Fruit fly (Drosophila melanogaster) whole organism, embryonic: Measurements from ENCODE around the gene Sulf1.
A peak's percentile ranks its signal among the peaks of the same experiment; 100 is the strongest.

Experiments used
- Aef1 ChIP-seq: fragments of 200-800 bp; sonication (Bioruptor generic); IDR thresholded peaks from 3 replicates; pipeline ENCODE4 v1.3.6; 2022; ENCODE audit warnings: missing biosample characterization, missing genetic modification characterization
- B-H2 ChIP-seq: fragments of 200-800 bp; sonication (Bioruptor generic); optimal IDR thresholded peaks from 2 replicates; lab custom pipeline; 2018; ENCODE audit warnings: missing biosample characterization, mild to moderate bottlenecking, missing genetic modification characterization
- CG10321 ChIP-seq: fragments of 200-800 bp; sonication (Bioruptor generic); IDR thresholded peaks from 2 replicates; pipeline ENCODE4 v1.3.6; 2022; ENCODE audit warnings: missing biosample characterization, missing genetic modification characterization
- CG11085 ChIP-seq: fragments of 200-800 bp; sonication (Bioruptor generic); IDR thresholded peaks from 2 replicates; pipeline ENCODE4 v1.3.6; 2022; ENCODE audit warnings: missing biosample characterization, missing genetic modification characterization
- CG13287 ChIP-seq: fragments of 200-800 bp; sonication (Bioruptor generic); IDR thresholded peaks from 2 replicates; pipeline ENCODE4 v1.3.6; 2022; ENCODE audit warnings: missing biosample characterization, missing genetic modification characterization; ENCODE audit not compliant: partially characterized antibody
- CG13296 ChIP-seq: fragments of 200-800 bp; sonication (Bioruptor generic); optimal IDR thresholded peaks from 3 replicates; lab custom pipeline; 2018; ENCODE audit warnings: missing biosample characterization, mild to moderate bottlenecking, missing genetic modification characterization
- CG15073 ChIP-seq: fragments of 200-800 bp; sonication (Bioruptor generic); optimal IDR thresholded peaks from 2 replicates; lab custom pipeline; 2016; ENCODE audit warnings: missing biosample characterization, missing genetic modification characterization
- CG2712 ChIP-seq: fragments of 200-800 bp; optimal IDR thresholded peaks from 3 replicates; lab custom pipeline; 2019; ENCODE audit warnings: missing biosample characterization, mild to moderate bottlenecking, missing genetic modification characterization, moderate library complexity
- CG32532 ChIP-seq: fragments of 200-800 bp; sonication (Bioruptor generic); IDR thresholded peaks from 2 replicates; pipeline ENCODE4 v1.3.6; 2022; ENCODE audit warnings: missing biosample characterization, missing genetic modification characterization
- CG34376 ChIP-seq: fragments of 200-800 bp; sonication (Bioruptor generic); optimal IDR thresholded peaks from 2 replicates; lab custom pipeline; 2018; ENCODE audit warnings: missing biosample characterization, mild to moderate bottlenecking, missing genetic modification characterization
- CG7357 ChIP-seq: fragments of 200-800 bp; sonication (Bioruptor generic); IDR thresholded peaks from 3 replicates; pipeline ENCODE4 v1.3.6; 2022; ENCODE audit warnings: missing biosample characterization, missing genetic modification characterization
- CG8089 ChIP-seq: fragments of 200-800 bp; sonication (Bioruptor generic); optimal IDR thresholded peaks from 3 replicates; lab custom pipeline; 2016; ENCODE audit warnings: missing biosample characterization, missing genetic modification characterization
- CG8388 ChIP-seq: fragments of 200-800 bp; sonication (Bioruptor generic); optimal IDR thresholded peaks from 2 replicates; lab custom pipeline; 2019; ENCODE audit warnings: missing biosample characterization, mild to moderate bottlenecking, missing genetic modification characterization, moderate library complexity
- CG8765 ChIP-seq: fragments of 200-800 bp; sonication (Bioruptor generic); IDR thresholded peaks from 2 replicates; pipeline ENCODE4 v1.3.6; 2022; ENCODE audit warnings: missing biosample characterization, missing genetic modification characterization
- CkIIα-i1 ChIP-seq: fragments of 200-800 bp; sonication (Bioruptor generic); IDR thresholded peaks from 2 replicates; pipeline ENCODE4 v1.3.6; 2022; ENCODE audit warnings: missing biosample characterization, missing genetic modification characterization
- D19A ChIP-seq: fragments of 200-800 bp; optimal IDR thresholded peaks from 3 replicates; lab custom pipeline; 2019; ENCODE audit warnings: missing biosample characterization, mild to moderate bottlenecking, missing genetic modification characterization, moderate library complexity
- D19B ChIP-seq: fragments of 200-800 bp; sonication (Bioruptor generic); optimal IDR thresholded peaks from 2 replicates; lab custom pipeline; 2017; ENCODE audit warnings: missing biosample characterization, mild to moderate bottlenecking, missing genetic modification characterization
- Dbx ChIP-seq: fragments of 200-800 bp; sonication (Bioruptor generic); IDR thresholded peaks from 3 replicates; pipeline ENCODE4 v1.3.6; 2022; ENCODE audit warnings: missing biosample characterization, missing genetic modification characterization
- E2f2 ChIP-seq: fragments of 200-800 bp; sonication (Bioruptor generic); IDR thresholded peaks from 2 replicates; pipeline ENCODE4 v1.3.6; 2022; ENCODE audit warnings: missing biosample characterization, missing genetic modification characterization
- Fer1 ChIP-seq: fragments of 200-800 bp; sonication (Bioruptor generic); optimal IDR thresholded peaks from 2 replicates; lab custom pipeline; 2017; ENCODE audit warnings: missing biosample characterization, mild to moderate bottlenecking, missing genetic modification characterization
- HLH54F ChIP-seq: fragments of 200-800 bp; sonication (Bioruptor generic); optimal IDR thresholded peaks from 3 replicates; lab custom pipeline; 2016; ENCODE audit warnings: missing biosample characterization, missing genetic modification characterization
- Hr51 ChIP-seq, 2 experiments: fragments of 200-800 bp; sonication (Bioruptor generic); optimal IDR thresholded peaks; 2 replicates in 1 of 2; 3 replicates in 1 of 2; lab custom pipeline; 2016 to 2018; ENCODE audit warnings: missing biosample characterization in 2 of 2, missing genetic modification characterization in 2 of 2, mild to moderate bottlenecking in 1 of 2, moderate library complexity in 1 of 2
- Mes4 ChIP-seq: fragments of 200-800 bp; sonication (Bioruptor generic); optimal IDR thresholded peaks from 2 replicates; lab custom pipeline; 2016; ENCODE audit warnings: missing biosample characterization, missing genetic modification characterization
- NC2α ChIP-seq: fragments of 200-800 bp; sonication (Bioruptor generic); optimal IDR thresholded peaks from 2 replicates; lab custom pipeline; 2016; ENCODE audit warnings: missing biosample characterization, missing genetic modification characterization
- NFAT ChIP-seq: fragments of 200-800 bp; sonication (Bioruptor generic); IDR thresholded peaks from 2 replicates; pipeline ENCODE4 v1.3.6; 2022; ENCODE audit warnings: missing biosample characterization, missing genetic modification characterization
- NK7.1 ChIP-seq: fragments of 200-800 bp; sonication (Bioruptor generic); optimal IDR thresholded peaks from 3 replicates; lab custom pipeline; 2016; ENCODE audit warnings: missing biosample characterization, missing genetic modification characterization
- Nf-YA ChIP-seq: fragments of 200-800 bp; sonication (Bioruptor generic); IDR thresholded peaks from 2 replicates; pipeline ENCODE4 v1.3.6; 2022; ENCODE audit warnings: missing biosample characterization, missing genetic modification characterization
- Scr ChIP-seq: fragments of 200-800 bp; sonication (Bioruptor generic); IDR thresholded peaks from 2 replicates; pipeline ENCODE4 v1.3.6; 2022; ENCODE audit warnings: missing biosample characterization, missing genetic modification characterization; ENCODE audit not compliant: partially characterized antibody
- Xrp1 ChIP-seq: fragments of 200-800 bp; sonication (Bioruptor generic); IDR thresholded peaks from 2 replicates; pipeline ENCODE4 v1.3.6; 2022; ENCODE audit warnings: missing biosample characterization, missing genetic modification characterization
- ab ChIP-seq: fragments of 200-800 bp; sonication (Bioruptor generic); optimal IDR thresholded peaks from 2 replicates; lab custom pipeline; 2016; ENCODE audit warnings: missing biosample characterization, missing genetic modification characterization
- amos ChIP-seq: fragments of 200-800 bp; sonication (Bioruptor generic); IDR thresholded peaks from 2 replicates; pipeline ENCODE4 v1.3.6; 2022; ENCODE audit warnings: missing biosample characterization, missing genetic modification characterization; ENCODE audit not compliant: partially characterized antibody
- ato ChIP-seq: fragments of 200-800 bp; sonication (Bioruptor generic); IDR thresholded peaks from 2 replicates; pipeline ENCODE4 v1.3.6; 2022; ENCODE audit warnings: missing biosample characterization, missing genetic modification characterization; ENCODE audit not compliant: partially characterized antibody
- bab2 ChIP-seq: fragments of 200-800 bp; sonication (Bioruptor generic); optimal IDR thresholded peaks from 2 replicates; lab custom pipeline; 2016; ENCODE audit warnings: missing biosample characterization, missing genetic modification characterization
- cato ChIP-seq: fragments of 200-800 bp; sonication (Bioruptor generic); optimal IDR thresholded peaks from 2 replicates; lab custom pipeline; 2016; ENCODE audit warnings: missing biosample characterization, missing genetic modification characterization, borderline replicate concordance
- dimm ChIP-seq: fragments of 200-800 bp; sonication (Bioruptor generic); IDR thresholded peaks from 2 replicates; pipeline ENCODE4 v1.3.6; 2022; ENCODE audit warnings: missing biosample characterization, missing genetic modification characterization
- dm ChIP-seq: fragments of 200-800 bp; sonication (Bioruptor generic); optimal IDR thresholded peaks from 3 replicates; lab custom pipeline; 2016; ENCODE audit warnings: missing biosample characterization, missing genetic modification characterization
- jigr1 ChIP-seq: fragments of 200-800 bp; sonication (Bioruptor generic); IDR thresholded peaks from 3 replicates; pipeline ENCODE4 v1.3.6; 2022; ENCODE audit warnings: missing biosample characterization, missing genetic modification characterization
- kah ChIP-seq: fragments of 200-800 bp; sonication (Bioruptor generic); optimal IDR thresholded peaks from 2 replicates; lab custom pipeline; 2018; ENCODE audit warnings: missing biosample characterization, mild to moderate bottlenecking, missing genetic modification characterization
- kay ChIP-seq: fragments of 200-800 bp; sonication (Bioruptor generic); optimal IDR thresholded peaks from 2 replicates; lab custom pipeline; 2016; ENCODE audit warnings: missing biosample characterization, missing genetic modification characterization
- ken ChIP-seq: fragments of 200-800 bp; sonication (Bioruptor generic); IDR thresholded peaks from 3 replicates; pipeline ENCODE4 v1.3.6; 2022; ENCODE audit warnings: missing biosample characterization, missing genetic modification characterization
- lilli ChIP-seq: fragments of 200-800 bp; sonication (Bioruptor generic); optimal IDR thresholded peaks from 3 replicates; lab custom pipeline; 2016; ENCODE audit warnings: missing biosample characterization, missing genetic modification characterization
- mirr ChIP-seq: fragments of 200-800 bp; sonication (Bioruptor generic); optimal IDR thresholded peaks from 3 replicates; lab custom pipeline; 2018; ENCODE audit warnings: missing biosample characterization, mild to moderate bottlenecking, missing genetic modification characterization
- oc ChIP-seq: fragments of 200-800 bp; sonication (Bioruptor generic); optimal IDR thresholded peaks from 2 replicates; lab custom pipeline; 2018; ENCODE audit warnings: missing biosample characterization, mild to moderate bottlenecking, missing genetic modification characterization, moderate library complexity
- onecut ChIP-seq: fragments of 200-800 bp; sonication (Bioruptor generic); IDR thresholded peaks from 2 replicates; pipeline ENCODE4 v1.3.6; 2022; ENCODE audit warnings: missing biosample characterization, missing genetic modification characterization
- pho ChIP-seq: fragments of 200-800 bp; sonication (Bioruptor generic); optimal IDR thresholded peaks from 2 replicates; lab custom pipeline; 2016; ENCODE audit warnings: missing biosample characterization, missing genetic modification characterization
- pnt ChIP-seq: fragments of 200-800 bp; sonication (Bioruptor generic); optimal IDR thresholded peaks from 3 replicates; lab custom pipeline; 2016; ENCODE audit warnings: missing biosample characterization, missing genetic modification characterization
- prd ChIP-seq, 3 experiments: fragments of >200 bp in 2 of 3; fragments of 200-800 bp in 1 of 3; sonication (Bioruptor generic) in 1 of 3; optimal IDR thresholded peaks in 2 of 3; IDR thresholded peaks in 1 of 3; 2 replicates in 2 of 3; 3 replicates in 1 of 3; pipeline versions ENCODE4 v1.3.6 to Lab custom; 2017 to 2022; ENCODE audit warnings: missing biosample characterization in 1 of 3, missing genetic modification characterization in 1 of 3
- seq ChIP-seq: fragments of 200-800 bp; sonication (Bioruptor generic); IDR thresholded peaks from 2 replicates; pipeline ENCODE4 v1.3.6; 2022; ENCODE audit warnings: missing biosample characterization, missing genetic modification characterization
- sr ChIP-seq: fragments of 200-800 bp; sonication (Bioruptor generic); IDR thresholded peaks from 3 replicates; pipeline ENCODE4 v1.3.6; 2022; ENCODE audit warnings: missing biosample characterization, missing genetic modification characterization
- wdn ChIP-seq: fragments of 200-800 bp; sonication (Bioruptor generic); IDR thresholded peaks from 2 replicates; pipeline ENCODE4 v1.3.6; 2022; ENCODE audit warnings: missing biosample characterization, missing genetic modification characterization
- yki ChIP-seq: fragments of >200 bp; optimal IDR thresholded peaks from 3 replicates; lab custom pipeline; 2018
- zf30C ChIP-seq: fragments of 200-800 bp; sonication (Bioruptor generic); optimal IDR thresholded peaks from 3 replicates; lab custom pipeline; 2018; ENCODE audit warnings: missing biosample characterization, mild to moderate bottlenecking, missing genetic modification characterization

Gene Sulf1

dm6 chr3R:16349111-16349655 lies 9.8 kb upstream of the Sulf1 start, which contains the start of the genes CG14879 and Manf (continued):
- TF ChIP-seq ato (0 out of 2 replicates have a peak, but pooled peaks have one; percentile 28), cato (no peak), Xrp1 (GFP tag; lab: Robert Waterston, UW) (no peak), pnt (GFP tag; lab: Kevin White, UChicago) (no peak), jigr1 (GFP tag; lab: Robert Waterston, UW) (no peak), yki (no peak), CG32532 (peak; percentile 51), CG34376 (GFP tag; lab: Kevin White, UChicago) (no peak), Scr (GFP tag; lab: Robert Waterston, UW) (peak; percentile 49; the same call in 1 of the 2 replicates), HLH54F (GFP tag; lab: Kevin White, UChicago) (no peak), CG2712 (tag; lab: Kevin White, UChicago) (peak; percentile 27), CG13296 (no peak), CG10321 (GFP tag; lab: Robert Waterston, UW) (no peak), bab2 (no peak), ab (GFP tag; lab: Kevin White, UChicago) (no peak), pho (no peak), Aef1 (GFP tag; lab: Robert Waterston, UW) (no peak), lilli (GFP tag; lab: Kevin White, UChicago) (peak; percentile 17), NFAT (GFP tag; lab: Robert Waterston, UW) (no peak), kah (GFP tag; lab: Kevin White, UChicago) (peak; percentile 92), oc (tag; lab: Kevin White, UChicago) (no peak), kay (no peak), CG11085 (GFP tag; lab: Robert Waterston, UW) (no peak), Dbx (GFP tag; lab: Robert Waterston, UW) (no peak), dimm (GFP tag; lab: Robert Waterston, UW) (no peak), mirr (GFP tag; lab: Kevin White, UChicago) (peak; percentile 6), Nf-YA (GFP tag; lab: Robert Waterston, UW) (no peak), NC2α (GFP tag; lab: Kevin White, UChicago) (no peak), ken (no peak), CG8388 (GFP tag; lab: Kevin White, UChicago) (no peak), B-H2 (no peak), D19B (GFP tag; lab: Kevin White, UChicago) (no peak), CG15073 (GFP tag; lab: Kevin White, UChicago) (no peak), wdn (no peak), Fer1 (GFP tag; lab: Kevin White, UChicago) (peak; percentile 11), Hr51 (GFP tag; optimal IDR thresholded peaks at IDR 0.05; lab: Kevin White, UChicago) (no peak), Mes4 (GFP tag; lab: Kevin White, UChicago) (no peak), CG8089 (GFP tag; lab: Kevin White, UChicago) (no peak), seq (GFP tag; lab: Robert Waterston, UW) (no peak), CkIIα-i1 (no peak), CG13287 (peak; percentile 77), onecut (GFP tag; lab: Robert Waterston, UW) (no peak), dm (GFP tag; lab: Kevin White, UChicago) (peak; percentile 35), CG8765 (GFP tag; lab: Robert Waterston, UW) (no peak), D19A (tag; lab: Kevin White, UChicago) (no peak), CG7357 (GFP tag; lab: Robert Waterston, UW) (no peak), sr (GFP tag; lab: Robert Waterston, UW) (no peak), NK7.1 (GFP tag; lab: Kevin White, UChicago) (no peak), E2f2 (GFP tag; lab: Robert Waterston, UW) (peak; percentile 96), prd (optimal IDR thresholded peaks at IDR 0.05; lab: Kevin White, UChicago) (no peak), prd (GFP tag; IDR thresholded peaks at IDR 0.05; lab: Robert Waterston, UW) (no peak), zf30C (no peak), amos (GFP tag; lab: Robert Waterston, UW) (peak; percentile 60; the same call in 1 of the 2 replicates)
